Fruit fly (Drosophila melanogaster): ENCODE results near the gene Dhpr.

- TF ChIP-seq fru (GFP tag; optimal IDR thresholded peaks at IDR 0.05), result peak; percentile 62
- no peak for TF ChIP-seq CrebA (GFP tag; optimal IDR thresholded peaks at IDR 0.05; ENCODE audit: borderline replicate concordance)
- TF ChIP-seq Abd-B (GFP tag; optimal IDR thresholded peaks at IDR 0.05), result no peak
- no peak for TF ChIP-seq br (GFP tag; optimal IDR thresholded peaks at IDR 0.05)
- TF ChIP-seq N (GFP tag; optimal IDR thresholded peaks at IDR 0.05), result no peak
- no peak for TF ChIP-seq foxo (GFP tag; optimal IDR thresholded peaks at IDR 0.05)
- TF ChIP-seq h (GFP tag; optimal IDR thresholded peaks at IDR 0.05), result peak; percentile 42
- TF ChIP-seq pan (optimal IDR thresholded peaks at IDR 0.05), result no peak
- TF ChIP-seq usp (GFP tag; optimal IDR thresholded peaks at IDR 0.05), result no peak
- TF ChIP-seq Dfd (GFP tag; optimal IDR thresholded peaks at IDR 0.05), result no peak
- no peak for TF ChIP-seq Rel (GFP tag; optimal IDR thresholded peaks at IDR 0.05)
- TF ChIP-seq Rel (tag; optimal IDR thresholded peaks at IDR 0.05), result peak; percentile 25
- no peak for TF ChIP-seq Vsx2 (GFP tag; optimal IDR thresholded peaks at IDR 0.05; ENCODE audit: partially characterized antibody)
- no peak for TF ChIP-seq sage (GFP tag; optimal IDR thresholded peaks at IDR 0.05)
Measured at dm6 chr3L:9095704-9096103, 38.7 kb upstream of the Dhpr start.

Data from whole organism, wandering third instar larva.